Fruit fly (Drosophila melanogaster): ENCODE measurements around the gene CG10096.

dm6 chr3R:12370643-12370995 lies 25.2 kb downstream of the CG10096 start:
- TF ChIP-seq psq (optimal IDR thresholded peaks at IDR 0.05) = no peak
- no peak for TF ChIP-seq Myc (optimal IDR thresholded peaks at IDR 0.05)
- no peak for TF ChIP-seq h (optimal IDR thresholded peaks at IDR 0.05)
- no peak for TF ChIP-seq insv (optimal IDR thresholded peaks at IDR 0.05)

All from Kc167 (cell line).